Fruit fly (Drosophila melanogaster) whole organism, embryonic: ENCODE measurements around the gene CG6656.

ENCODE experiments used
- BEAF-32 ChIP-seq: fragments of 200-800 bp; sonication (Bioruptor generic); optimal IDR thresholded peaks from 3 replicates; lab custom pipeline; 2017; ENCODE audit warnings: missing biosample characterization, missing genetic modification characterization, mild to moderate bottlenecking, moderate library complexity, missing genetic modification reagents
- CG10321 ChIP-seq: fragments of 200-800 bp; sonication (Bioruptor generic); IDR thresholded peaks from 2 replicates; pipeline ENCODE4 v1.3.6; 2022; ENCODE audit warnings: missing biosample characterization, missing genetic modification characterization
- CG10543 ChIP-seq: fragments of 200-800 bp; sonication (Bioruptor generic); optimal IDR thresholded peaks from 3 replicates; lab custom pipeline; 2017; ENCODE audit warnings: missing biosample characterization, mild to moderate bottlenecking, missing genetic modification characterization, moderate library complexity
- CG10565 ChIP-seq: fragments of 200-800 bp; sonication (Bioruptor generic); optimal IDR thresholded peaks from 3 replicates; lab custom pipeline; 2016; ENCODE audit warnings: missing biosample characterization, mild to moderate bottlenecking, missing genetic modification characterization
- CG12219 ChIP-seq: fragments of 200-800 bp; sonication (Bioruptor generic); optimal IDR thresholded peaks from 3 replicates; lab custom pipeline; 2018; ENCODE audit warnings: missing biosample characterization, mild to moderate bottlenecking, missing genetic modification characterization
- CG12391 ChIP-seq: fragments of 200-800 bp; sonication (Bioruptor generic); optimal IDR thresholded peaks from 3 replicates; lab custom pipeline; 2018; ENCODE audit warnings: missing biosample characterization, mild to moderate bottlenecking, missing genetic modification characterization, moderate library complexity
- CG12942 ChIP-seq: fragments of 200-800 bp; sonication (Bioruptor generic); optimal IDR thresholded peaks from 3 replicates; lab custom pipeline; 2016; ENCODE audit warnings: missing biosample characterization, missing genetic modification characterization
- CG13624 ChIP-seq: fragments of 200-800 bp; sonication (Bioruptor generic); optimal IDR thresholded peaks from 2 replicates; lab custom pipeline; 2016; ENCODE audit warnings: missing biosample characterization, missing genetic modification characterization
- CG15073 ChIP-seq: fragments of 200-800 bp; sonication (Bioruptor generic); optimal IDR thresholded peaks from 2 replicates; lab custom pipeline; 2016; ENCODE audit warnings: missing biosample characterization, missing genetic modification characterization
- CG31224 ChIP-seq: fragments of 200-800 bp; sonication (Bioruptor generic); IDR thresholded peaks from 2 replicates; pipeline ENCODE4 v1.3.6; 2022; ENCODE audit warnings: missing biosample characterization, missing genetic modification characterization
- CG4730 ChIP-seq: fragments of 200-800 bp; sonication (Bioruptor generic); IDR thresholded peaks from 2 replicates; pipeline ENCODE4 v1.3.6; 2022; ENCODE audit warnings: missing biosample characterization, missing genetic modification characterization
- CG5180 ChIP-seq: fragments of 200-800 bp; sonication (Bioruptor generic); optimal IDR thresholded peaks from 3 replicates; lab custom pipeline; 2017; ENCODE audit warnings: missing biosample characterization, missing genetic modification characterization, mild to moderate bottlenecking, moderate library complexity, missing genetic modification reagents
- CG6254 ChIP-seq: fragments of 200-800 bp; sonication (Bioruptor generic); optimal IDR thresholded peaks from 3 replicates; lab custom pipeline; 2017; ENCODE audit warnings: mild to moderate bottlenecking, missing biosample characterization, missing genetic modification reagents, missing genetic modification characterization
- CG6765 ChIP-seq: fragments of 200-800 bp; sonication (Bioruptor generic); optimal IDR thresholded peaks from 3 replicates; lab custom pipeline; 2017; ENCODE audit warnings: missing biosample characterization, mild to moderate bottlenecking, missing genetic modification characterization
- CG6813 ChIP-seq: fragments of 200-800 bp; sonication (Bioruptor generic); optimal IDR thresholded peaks from 2 replicates; lab custom pipeline; 2017; ENCODE audit warnings: missing biosample characterization, missing genetic modification characterization, mild to moderate bottlenecking, moderate library complexity, missing genetic modification reagents
- CG7839 ChIP-seq: fragments of 200-800 bp; sonication (Bioruptor generic); optimal IDR thresholded peaks from 3 replicates; lab custom pipeline; 2018; ENCODE audit warnings: missing biosample characterization, mild to moderate bottlenecking, missing genetic modification characterization, moderate library complexity
- CG9876 ChIP-seq: fragments of 200-800 bp; sonication (Bioruptor generic); optimal IDR thresholded peaks from 2 replicates; lab custom pipeline; 2016; ENCODE audit warnings: missing biosample characterization, missing genetic modification characterization
- Camta ChIP-seq: fragments of 200-800 bp; sonication (Bioruptor generic); optimal IDR thresholded peaks from 2 replicates; lab custom pipeline; 2016; ENCODE audit warnings: missing biosample characterization, missing genetic modification characterization
- Dip3 ChIP-seq: fragments of 200-800 bp; sonication (Bioruptor generic); optimal IDR thresholded peaks from 3 replicates; lab custom pipeline; 2016; ENCODE audit warnings: missing biosample characterization, missing genetic modification characterization
- H15 ChIP-seq: fragments of 200-800 bp; sonication (Bioruptor generic); IDR thresholded peaks from 3 replicates; pipeline ENCODE4 v1.3.6; 2022; ENCODE audit warnings: missing biosample characterization, missing genetic modification characterization
- Jarid2 ChIP-seq: fragments of 200-800 bp; sonication (Bioruptor generic); optimal IDR thresholded peaks from 3 replicates; lab custom pipeline; 2017; ENCODE audit warnings: mild to moderate bottlenecking, missing biosample characterization, missing genetic modification reagents, missing genetic modification characterization
- Mrtf ChIP-seq: fragments of 200-800 bp; sonication (Bioruptor generic); IDR thresholded peaks from 3 replicates; pipeline ENCODE4 v1.3.6; 2022; ENCODE audit warnings: missing biosample characterization, missing genetic modification characterization
- Opbp ChIP-seq: fragments of 200-800 bp; sonication (Bioruptor generic); IDR thresholded peaks from 3 replicates; pipeline ENCODE4 v1.3.6; 2022; ENCODE audit warnings: missing biosample characterization, missing genetic modification characterization; ENCODE audit not compliant: partially characterized antibody
- Six4 ChIP-seq: fragments of 200-800 bp; sonication (Bioruptor generic); optimal IDR thresholded peaks from 2 replicates; lab custom pipeline; 2016; ENCODE audit warnings: missing biosample characterization, missing genetic modification characterization
- Sox102F ChIP-seq: fragments of 200-800 bp; sonication (Bioruptor generic); optimal IDR thresholded peaks from 2 replicates; lab custom pipeline; 2018; ENCODE audit warnings: missing biosample characterization, mild to moderate bottlenecking, missing genetic modification characterization, moderate library complexity
- Tbp ChIP-seq: fragments of >200 bp; optimal IDR thresholded peaks from 2 replicates; lab custom pipeline; 2018; ENCODE audit warnings: missing biosample characterization, missing genetic modification characterization
- Xrp1 ChIP-seq: fragments of 200-800 bp; sonication (Bioruptor generic); IDR thresholded peaks from 2 replicates; pipeline ENCODE4 v1.3.6; 2022; ENCODE audit warnings: missing biosample characterization, missing genetic modification characterization
- ara ChIP-seq: fragments of 200-800 bp; sonication (Bioruptor generic); IDR thresholded peaks from 2 replicates; pipeline ENCODE4 v1.3.6; 2022; ENCODE audit warnings: missing biosample characterization, missing genetic modification characterization
- bbx ChIP-seq: fragments of 200-800 bp; sonication (Bioruptor generic); IDR thresholded peaks from 2 replicates; pipeline ENCODE4 v1.3.6; 2022; ENCODE audit warnings: missing biosample characterization, missing genetic modification characterization; ENCODE audit not compliant: partially characterized antibody
- bigmax ChIP-seq: fragments of 200-800 bp; sonication (Bioruptor generic); optimal IDR thresholded peaks from 2 replicates; lab custom pipeline; 2018; ENCODE audit warnings: missing biosample characterization, mild to moderate bottlenecking, missing genetic modification characterization
- chinmo ChIP-seq: fragments of 200-800 bp; sonication (Bioruptor generic); IDR thresholded peaks from 4 replicates; pipeline ENCODE4 v1.3.6; 2022; ENCODE audit warnings: missing biosample characterization, missing genetic modification characterization; ENCODE audit not compliant: partially characterized antibody
- chn ChIP-seq: fragments of 200-800 bp; sonication (Bioruptor generic); optimal IDR thresholded peaks from 2 replicates; lab custom pipeline; 2016; ENCODE audit warnings: missing biosample characterization, missing genetic modification characterization
- croc ChIP-seq: fragments of 200-800 bp; sonication (Bioruptor generic); conservative IDR thresholded peaks from 3 replicates; pipeline ENCODE4 v1.3.6; 2022; ENCODE audit warnings: missing biosample characterization, missing genetic modification characterization
- dati ChIP-seq: fragments of 200-800 bp; sonication (Bioruptor generic); IDR thresholded peaks from 2 replicates; pipeline ENCODE4 v1.3.6; 2022; ENCODE audit warnings: missing biosample characterization, missing genetic modification characterization
- dmrt99B ChIP-seq: fragments of 200-800 bp; sonication (Bioruptor generic); optimal IDR thresholded peaks from 2 replicates; lab custom pipeline; 2018; ENCODE audit warnings: missing biosample characterization, mild to moderate bottlenecking, missing genetic modification characterization, moderate library complexity
- fd3F ChIP-seq: fragments of 200-800 bp; sonication (Bioruptor generic); optimal IDR thresholded peaks from 2 replicates; lab custom pipeline; 2018; ENCODE audit warnings: missing biosample characterization, mild to moderate bottlenecking, missing genetic modification characterization, moderate library complexity
- gem ChIP-seq: fragments of 200-800 bp; sonication (Bioruptor generic); optimal IDR thresholded peaks from 2 replicates; lab custom pipeline; 2019; ENCODE audit warnings: missing biosample characterization, mild to moderate bottlenecking, missing genetic modification characterization, moderate library complexity
- grn ChIP-seq: fragments of 200-800 bp; sonication (Bioruptor generic); optimal IDR thresholded peaks from 3 replicates; lab custom pipeline; 2017; ENCODE audit warnings: missing biosample characterization, missing genetic modification characterization
- gt ChIP-seq: fragments of 200-800 bp; sonication (Bioruptor generic); IDR thresholded peaks from 2 replicates; pipeline ENCODE4 v1.3.6; 2022; ENCODE audit warnings: missing biosample characterization, missing genetic modification characterization
- lab ChIP-seq: fragments of 200-800 bp; sonication (Bioruptor generic); optimal IDR thresholded peaks from 3 replicates; lab custom pipeline; 2017; ENCODE audit warnings: missing biosample characterization, missing genetic modification characterization, mild to moderate bottlenecking, moderate library complexity, missing genetic modification reagents
- lov ChIP-seq, 2 experiments: fragments of 200-800 bp in 1 of 2; fragments of >200 bp in 1 of 2; sonication (Bioruptor generic) in 1 of 2; IDR thresholded peaks in 1 of 2; optimal IDR thresholded peaks in 1 of 2; 2 replicates in 1 of 2; 3 replicates in 1 of 2; pipeline versions ENCODE4 v1.3.6 to Lab custom; 2017 to 2022; ENCODE audit warnings: missing biosample characterization in 1 of 2, missing genetic modification characterization in 1 of 2
- org-1 ChIP-seq: fragments of 200-800 bp; sonication (Bioruptor generic); optimal IDR thresholded peaks from 2 replicates; lab custom pipeline; 2017; ENCODE audit warnings: missing biosample characterization, missing genetic modification characterization
- pfk ChIP-seq: fragments of 200-800 bp; sonication (Bioruptor generic); optimal IDR thresholded peaks from 2 replicates; lab custom pipeline; 2018; ENCODE audit warnings: missing biosample characterization, mild to moderate bottlenecking, missing genetic modification characterization, moderate library complexity
- pnt ChIP-seq: fragments of 200-800 bp; sonication (Bioruptor generic); optimal IDR thresholded peaks from 3 replicates; lab custom pipeline; 2016; ENCODE audit warnings: missing biosample characterization, missing genetic modification characterization
- repo ChIP-seq: fragments of 200-800 bp; sonication (Bioruptor generic); optimal IDR thresholded peaks from 2 replicates; lab custom pipeline; 2016; ENCODE audit warnings: missing biosample characterization, missing genetic modification characterization
- tgo ChIP-seq: fragments of 200-800 bp; sonication (Bioruptor generic); IDR thresholded peaks from 3 replicates; pipeline ENCODE4 v1.3.6; 2022; ENCODE audit warnings: missing biosample characterization, missing genetic modification characterization
- tio ChIP-seq: fragments of 200-800 bp; sonication (Bioruptor generic); optimal IDR thresholded peaks from 2 replicates; lab custom pipeline; 2017; ENCODE audit warnings: missing biosample characterization, missing genetic modification characterization, inconsistent platforms
- zen ChIP-seq: fragments of 200-800 bp; sonication (Bioruptor generic); optimal IDR thresholded peaks from 3 replicates; lab custom pipeline; 2018; ENCODE audit warnings: missing biosample characterization, mild to moderate bottlenecking, missing genetic modification characterization, moderate library complexity
- zf30C ChIP-seq: fragments of 200-800 bp; sonication (Bioruptor generic); optimal IDR thresholded peaks from 3 replicates; lab custom pipeline; 2018; ENCODE audit warnings: missing biosample characterization, mild to moderate bottlenecking, missing genetic modification characterization

The CG6656 gene

dm6 chr3R:21828040-21828526 is 47.0 kb upstream of the CG6656 start (continued):
- TF ChIP-seq fd3F, result no peak
- TF ChIP-seq CG13624 (GFP tag; lab: Kevin White, UChicago), result peak; percentile 31
- no peak for TF ChIP-seq CG10321 (GFP tag; lab: Robert Waterston, UW)
- TF ChIP-seq tgo (GFP tag; lab: Robert Waterston, UW), result peak; percentile 70
- TF ChIP-seq bbx, result peak; percentile 18; the same call in 1 of the 2 replicates
- no peak for TF ChIP-seq pfk (GFP tag; lab: Kevin White, UChicago)
- TF ChIP-seq Mrtf (GFP tag; lab: Robert Waterston, UW), result peak; percentile 74; the same call in 2 of the 3 replicates
- no peak for TF ChIP-seq CG10543 (GFP tag; lab: Kevin White, UChicago)
- TF ChIP-seq BEAF-32, result no peak
- peak; percentile 91 for TF ChIP-seq Xrp1 (GFP tag; lab: Robert Waterston, UW)
- peak; percentile 24; the same call in 1 of the 2 replicates for TF ChIP-seq CG31224 (GFP tag; lab: Robert Waterston, UW)
- no peak for TF ChIP-seq lov (optimal IDR thresholded peaks at IDR 0.05; lab: Kevin White, UChicago)
- TF ChIP-seq lov (GFP tag; IDR thresholded peaks at IDR 0.05; lab: Robert Waterston, UW), result peak; percentile 83; the same call in 2 of the 3 replicates
- TF ChIP-seq repo (GFP tag; lab: Kevin White, UChicago), result no peak
- TF ChIP-seq CG7839 (tag; lab: Kevin White, UChicago), result peak; percentile 80
- TF ChIP-seq ara (GFP tag; lab: Robert Waterston, UW), result peak; percentile 84
- peak; percentile 62 for TF ChIP-seq dmrt99B (tag; lab: Kevin White, UChicago)
- peak; percentile 1 for TF ChIP-seq CG5180
- TF ChIP-seq CG6765 (GFP tag; lab: Kevin White, UChicago), result no peak
- peak; percentile 92 for TF ChIP-seq croc (GFP tag; lab: Robert Waterston, UW)
- TF ChIP-seq Opbp, result no peak
- TF ChIP-seq CG12391, result peak; percentile 83
- TF ChIP-seq chn (GFP tag; lab: Kevin White, UChicago), result peak; percentile 82
- no peak for TF ChIP-seq chinmo (GFP tag; lab: Robert Waterston, UW)
- TF ChIP-seq dati (GFP tag; lab: Robert Waterston, UW), result no peak; the same call in 1 of the 2 replicates
- TF ChIP-seq gt (GFP tag; lab: Robert Waterston, UW), result peak; percentile 55; the same call in 1 of the 2 replicates
- TF ChIP-seq CG6813 (GFP tag; lab: Kevin White, UChicago), result peak; percentile 52
- TF ChIP-seq pnt, result peak; percentile 85
- peak; percentile 21 for TF ChIP-seq org-1
- peak; percentile 50 for TF ChIP-seq Six4 (GFP tag; lab: Kevin White, UChicago)
- TF ChIP-seq Tbp (GFP tag; lab: Kevin White, UChicago), result no peak
- TF ChIP-seq CG4730 (GFP tag; lab: Robert Waterston, UW), result peak; percentile 72
- peak; percentile 58 for TF ChIP-seq CG12942 (GFP tag; lab: Kevin White, UChicago)
- TF ChIP-seq H15, result peak; percentile 82
- TF ChIP-seq gem (tag; lab: Kevin White, UChicago), result peak; percentile 88
- TF ChIP-seq CG15073, result no peak
- TF ChIP-seq Jarid2 (GFP tag; lab: Kevin White, UChicago), result no peak
- TF ChIP-seq Dip3 (GFP tag; lab: Kevin White, UChicago), result no peak
- TF ChIP-seq Sox102F (GFP tag; lab: Kevin White, UChicago), result peak; percentile 77
- TF ChIP-seq grn (GFP tag; lab: Kevin White, UChicago), result peak; percentile 41
- TF ChIP-seq zen, result peak; percentile 59
- peak; percentile 70 for TF ChIP-seq CG12219 (GFP tag; lab: Kevin White, UChicago)
- TF ChIP-seq CG6254, result peak; percentile 69
- TF ChIP-seq zf30C, result no peak
- TF ChIP-seq CG9876 (GFP tag; lab: Kevin White, UChicago), result peak; percentile 71
- TF ChIP-seq bigmax, result no peak
- TF ChIP-seq CG10565 (GFP tag; lab: Kevin White, UChicago), result peak; percentile 37
- TF ChIP-seq Camta (GFP tag; lab: Kevin White, UChicago), result peak; percentile 63
- TF ChIP-seq tio (GFP tag; lab: Kevin White, UChicago), result peak; percentile 62
- TF ChIP-seq lab (GFP tag; lab: Kevin White, UChicago), result no peak
